Worm (Caenorhabditis elegans) whole organism, L2 larva: ENCODE results near the gene F22F1.2.
"Not testable (repeated sequence)": the region's sequence is repeated elsewhere in the genome, so short reads cannot be mapped to it uniquely, and the experiment has no call there.

Experiments
- C34F6.9 ChIP-seq: fragments of 150-350 bp; optimal IDR thresholded peaks from 2 replicates; lab custom pipeline; 2014; ENCODE audit warnings: missing biosample characterization, missing genetic modification characterization
- F13H6.1 ChIP-seq: sonication (generic microtip); optimal IDR thresholded peaks from 2 replicates; lab custom pipeline; 2016; ENCODE audit warnings: missing genetic modification characterization, missing compliant biosample characterization
- Y55F3AM.14 ChIP-seq: fragments of 200-800 bp; sonication (Bioruptor generic); optimal IDR thresholded peaks from 2 replicates; lab custom pipeline; 2018; ENCODE audit warnings: mild to moderate bottlenecking, missing genetic modification characterization, missing compliant biosample characterization
- ZK546.5 ChIP-seq: sonication (generic microtip); optimal IDR thresholded peaks from 2 replicates; lab custom pipeline; 2017; ENCODE audit warnings: missing biosample characterization, missing genetic modification characterization
- ama-1 ChIP-seq: fragments of 150-350 bp; optimal IDR thresholded peaks from 2 replicates; lab custom pipeline; 2018; ENCODE audit warnings: inconsistent platforms
- ceh-16 ChIP-seq: fragments of 150-350 bp; optimal IDR thresholded peaks from 2 replicates; lab custom pipeline; 2014; ENCODE audit warnings: missing biosample characterization, missing genetic modification characterization
- crh-2 ChIP-seq: sonication (generic microtip); optimal IDR thresholded peaks from 2 replicates; lab custom pipeline; 2017; ENCODE audit warnings: missing biosample characterization, missing genetic modification characterization
- egl-27 ChIP-seq: sonication (generic microtip); optimal IDR thresholded peaks from 3 replicates; lab custom pipeline; 2017; ENCODE audit warnings: missing biosample characterization, missing genetic modification reagents, missing genetic modification characterization
- elt-1 ChIP-seq: fragments of 150-350 bp; optimal IDR thresholded peaks from 2 replicates; lab custom pipeline; 2014; ENCODE audit warnings: missing biosample characterization, missing genetic modification characterization
- fos-1 ChIP-seq: fragments of 150-350 bp; optimal IDR thresholded peaks from 2 replicates; lab custom pipeline; 2014; ENCODE audit warnings: missing biosample characterization, missing genetic modification characterization
- gmeb-1 ChIP-seq: fragments of 150-350 bp; optimal IDR thresholded peaks from 2 replicates; lab custom pipeline; 2014; ENCODE audit warnings: missing biosample characterization, missing genetic modification characterization
- lin-11 ChIP-seq: fragments of 150-350 bp; sonication (generic microtip); optimal IDR thresholded peaks from 2 replicates; lab custom pipeline; 2014; ENCODE audit warnings: missing biosample characterization, missing genetic modification characterization, inconsistent platforms, mixed read lengths
- lin-13 ChIP-seq: fragments of 150-350 bp; optimal IDR thresholded peaks from 2 replicates; lab custom pipeline; 2014; ENCODE audit warnings: missing biosample characterization, missing genetic modification reagents, missing genetic modification characterization
- lsy-2 ChIP-seq, 2 experiments: fragments of 150-350 bp in 1 of 2; sonication (generic microtip) in 1 of 2; optimal IDR thresholded peaks; 2 replicates each; lab custom pipeline; 2014 to 2017; ENCODE audit warnings: missing biosample characterization in 2 of 2, missing genetic modification characterization in 2 of 2
- mab-5 ChIP-seq: fragments of 150-350 bp; optimal IDR thresholded peaks from 2 replicates; lab custom pipeline; 2014; ENCODE audit warnings: missing biosample characterization, missing genetic modification characterization
- mdl-1 ChIP-seq, 2 experiments: fragments of 150-350 bp in 1 of 2; sonication (generic microtip) in 1 of 2; optimal IDR thresholded peaks; 2 replicates each; lab custom pipeline; 2017; ENCODE audit warnings: missing biosample characterization in 2 of 2, missing genetic modification characterization in 2 of 2
- nhr-10 ChIP-seq: sonication (generic microtip); optimal IDR thresholded peaks from 2 replicates; lab custom pipeline; 2017; ENCODE audit warnings: missing biosample characterization, missing genetic modification characterization
- nhr-12 ChIP-seq: fragments of 150-350 bp; optimal IDR thresholded peaks from 2 replicates; lab custom pipeline; 2014; ENCODE audit warnings: missing biosample characterization, missing genetic modification characterization
- nhr-129 ChIP-seq: fragments of 150-350 bp; optimal IDR thresholded peaks from 2 replicates; lab custom pipeline; 2014; ENCODE audit warnings: missing biosample characterization, missing genetic modification characterization
- nhr-21 ChIP-seq: fragments of 150-350 bp; optimal IDR thresholded peaks from 2 replicates; lab custom pipeline; 2014; ENCODE audit warnings: missing biosample characterization, missing genetic modification characterization
- nhr-23 ChIP-seq: fragments of 150-350 bp; optimal IDR thresholded peaks from 2 replicates; lab custom pipeline; 2014; ENCODE audit warnings: missing biosample characterization, missing genetic modification reagents, missing genetic modification characterization
- nhr-25 ChIP-seq: fragments of 150-350 bp; sonication (generic microtip); optimal IDR thresholded peaks from 3 replicates; lab custom pipeline; 2014; ENCODE audit warnings: missing biosample characterization, missing genetic modification characterization
- nhr-77 ChIP-seq: fragments of 150-350 bp; optimal IDR thresholded peaks from 2 replicates; lab custom pipeline; 2014; ENCODE audit warnings: missing biosample characterization, missing genetic modification characterization
- peb-1 ChIP-seq: fragments of 150-350 bp; optimal IDR thresholded peaks from 2 replicates; lab custom pipeline; 2014; ENCODE audit warnings: missing biosample characterization, missing genetic modification characterization
- skn-1 ChIP-seq: sonication (generic microtip); optimal IDR thresholded peaks from 2 replicates; lab custom pipeline; 2017; ENCODE audit warnings: missing biosample characterization, missing genetic modification characterization
- sma-3 ChIP-seq: sonication (generic microtip); optimal IDR thresholded peaks from 2 replicates; lab custom pipeline; 2016; ENCODE audit warnings: missing genetic modification reagents, missing genetic modification characterization, missing compliant biosample characterization
- sma-9 ChIP-seq, 2 experiments: fragments of 150-350 bp in 1 of 2; sonication (generic microtip) in 1 of 2; optimal IDR thresholded peaks; 2 replicates each; lab custom pipeline; 2014 to 2016; ENCODE audit warnings: missing genetic modification characterization in 2 of 2, mild to moderate bottlenecking in 1 of 2, missing biosample characterization in 1 of 2, missing compliant biosample characterization in 1 of 2, missing genetic modification reagents in 1 of 2, moderate library complexity in 1 of 2
- unc-55 ChIP-seq: fragments of 150-350 bp; sonication (generic microtip); optimal IDR thresholded peaks from 3 replicates; lab custom pipeline; 2014; ENCODE audit warnings: missing biosample characterization, missing genetic modification reagents, missing genetic modification characterization

F22F1.2 gene

ce11 chrX:8158975-8159813, 8.7 kb upstream of the F22F1.2 start, which contains the start of gene hil-3 (continued):
- TF ChIP-seq skn-1 (tag; lab: Kevin White, UChicago) (no peak), ama-1 (lab: Kevin White, UChicago) (no peak), nhr-23 (no peak), egl-27 (tag; lab: Kevin White, UChicago) (no peak), elt-1 (tag; lab: Kevin White, UChicago) (no peak)

ce11 chrX:8157132-8157531, 6.6 kb upstream of the F22F1.2 start:
- TF ChIP-seq C34F6.9 (tag; lab: Kevin White, UChicago) (peak; percentile 39), nhr-25 (no peak), ceh-16 (tag; lab: Kevin White, UChicago) (no peak), nhr-77 (tag; lab: Kevin White, UChicago) (no peak), unc-55 (GFP tag; lab: Kevin White, UChicago) (peak; percentile 52), lin-13 (GFP tag; lab: Kevin White, UChicago) (peak; percentile 3), sma-9 (GFP tag; optimal IDR thresholded peaks at IDR 0.05; lab: Kevin White, UChicago) (peak; percentile 13), sma-9 (tag; optimal IDR thresholded peaks at IDR 0.05; lab: Kevin White, UChicago) (no peak), gmeb-1 (no peak), ZK546.5 (tag; lab: Kevin White, UChicago) (no peak), mab-5 (tag; lab: Kevin White, UChicago) (no peak), nhr-23 (no peak), nhr-129 (tag; lab: Kevin White, UChicago) (peak; percentile 70), lsy-2 (tag; optimal IDR thresholded peaks at IDR 0.05; lab: Kevin White, UChicago) (peak in 1 of 2 experiments; percentile 50), crh-2 (tag; lab: Kevin White, UChicago) (peak; percentile 24)

DNA sequence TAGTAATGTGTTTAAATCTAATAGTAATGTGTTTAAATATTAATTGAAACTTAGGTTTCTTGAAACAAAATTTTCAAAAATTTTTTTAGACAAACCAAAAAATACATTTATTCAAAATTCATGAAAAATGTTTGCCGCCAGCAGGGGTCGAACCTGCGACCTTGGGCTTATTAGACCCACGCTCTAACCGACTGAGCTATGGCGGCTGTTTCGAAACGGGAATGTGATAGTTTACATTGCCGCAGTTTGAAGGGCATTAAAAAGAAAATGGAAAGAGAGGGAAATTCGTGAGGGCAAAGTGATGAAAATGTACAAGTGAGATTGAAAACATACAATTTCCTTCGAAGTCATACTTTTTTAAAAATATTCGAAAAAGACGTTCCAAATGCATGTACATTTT, 6.0 kb upstream of the F22F1.2 start:
- TF ChIP-seq F13H6.1 (tag; lab: Kevin White, UChicago) = peak; percentile 15
- peak; percentile 48 for TF ChIP-seq nhr-129 (tag; lab: Kevin White, UChicago)
- TF ChIP-seq sma-9 (GFP tag; optimal IDR thresholded peaks at IDR 0.05; lab: Kevin White, UChicago) = peak; percentile 45
- TF ChIP-seq sma-9 (tag; optimal IDR thresholded peaks at IDR 0.05; lab: Kevin White, UChicago) = no peak
- peak; percentile 16 for TF ChIP-seq ceh-16 (tag; lab: Kevin White, UChicago)
- peak; percentile 38 for TF ChIP-seq fos-1
- TF ChIP-seq nhr-12 (tag; lab: Kevin White, UChicago) = no peak
- TF ChIP-seq unc-55 (GFP tag; lab: Kevin White, UChicago) = no peak
- TF ChIP-seq gmeb-1 = peak; percentile 63
- no peak for TF ChIP-seq nhr-10 (tag; lab: Kevin White, UChicago)
- TF ChIP-seq nhr-25 = peak; percentile 2
- TF ChIP-seq lin-13 (GFP tag; lab: Kevin White, UChicago) = peak; percentile 28
- TF ChIP-seq crh-2 (tag; lab: Kevin White, UChicago) = peak; percentile 50
- TF ChIP-seq nhr-21 (tag; lab: Kevin White, UChicago) = peak; percentile 21
- TF ChIP-seq lsy-2 (tag; optimal IDR thresholded peaks at IDR 0.05; lab: Kevin White, UChicago) = peak in 1 of 2 experiments; percentile 32
- TF ChIP-seq peb-1 (tag; lab: Kevin White, UChicago) = no peak
- peak; percentile 37 for TF ChIP-seq sma-3 (GFP tag; lab: Kevin White, UChicago)
- TF ChIP-seq, all 48 proteins: peak for 12

DNA sequence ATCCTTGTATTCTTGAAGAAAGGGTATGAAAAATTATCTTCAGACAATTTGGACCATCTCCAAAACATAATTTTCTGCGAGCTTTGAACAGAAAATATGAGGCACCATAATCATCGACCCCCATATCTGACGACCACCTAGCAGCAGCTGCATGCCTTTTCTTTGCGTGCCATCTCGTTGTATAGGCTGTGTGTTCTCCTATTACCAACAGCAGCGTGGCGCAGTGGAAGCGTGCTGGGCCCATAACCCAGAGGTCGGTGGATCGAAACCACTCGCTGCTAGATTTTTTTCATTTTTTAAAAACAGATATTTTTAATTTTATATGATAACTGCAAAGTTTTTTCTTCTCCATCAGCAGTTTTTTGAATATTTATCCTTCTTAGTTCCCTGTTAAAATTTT, 5.4 kb upstream of the F22F1.2 start:
- peak; percentile 34 for TF ChIP-seq Y55F3AM.14 (GFP tag; lab: Kevin White, UChicago)
- TF ChIP-seq sma-9 (GFP tag; optimal IDR thresholded peaks at IDR 0.05; lab: Kevin White, UChicago) = peak; percentile 44
- TF ChIP-seq sma-9 (tag; optimal IDR thresholded peaks at IDR 0.05; lab: Kevin White, UChicago) = no peak
- peak; percentile 20 for TF ChIP-seq unc-55 (GFP tag; lab: Kevin White, UChicago)
- peak; percentile 11 for TF ChIP-seq lin-11
- TF ChIP-seq gmeb-1 = no peak
- no peak for TF ChIP-seq nhr-25
- peak; percentile 7 for TF ChIP-seq crh-2 (tag; lab: Kevin White, UChicago)

ce11 chrX:8155447-8155877, 4.9 kb upstream of the F22F1.2 start:
- TF ChIP-seq nhr-25 = peak; percentile 9
- TF ChIP-seq mdl-1 (tag; optimal IDR thresholded peaks at IDR 0.05; lab: Kevin White, UChicago) = peak in 1 of 2 experiments; percentile 50
- TF ChIP-seq sma-9 (GFP tag; optimal IDR thresholded peaks at IDR 0.05; lab: Kevin White, UChicago) = peak; percentile 37
- TF ChIP-seq sma-9 (tag; optimal IDR thresholded peaks at IDR 0.05; lab: Kevin White, UChicago) = not testable (repeated sequence)
- TF ChIP-seq C34F6.9 (tag; lab: Kevin White, UChicago) = peak; percentile 28
- peak; percentile 25 for TF ChIP-seq nhr-129 (tag; lab: Kevin White, UChicago)
- TF ChIP-seq unc-55 (GFP tag; lab: Kevin White, UChicago) = peak; percentile 39
- TF ChIP-seq egl-27 (tag; lab: Kevin White, UChicago) = peak; percentile 5
- peak in 1 of 2 experiments; percentile 12 for TF ChIP-seq lsy-2 (tag; optimal IDR thresholded peaks at IDR 0.05; lab: Kevin White, UChicago)
